Fruit fly (Drosophila melanogaster): Measurements from ENCODE around the gene HP1D3csd.
A peak's percentile ranks its signal among the peaks of the same experiment; 100 is the strongest.

HP1D3csd gene

DNA sequence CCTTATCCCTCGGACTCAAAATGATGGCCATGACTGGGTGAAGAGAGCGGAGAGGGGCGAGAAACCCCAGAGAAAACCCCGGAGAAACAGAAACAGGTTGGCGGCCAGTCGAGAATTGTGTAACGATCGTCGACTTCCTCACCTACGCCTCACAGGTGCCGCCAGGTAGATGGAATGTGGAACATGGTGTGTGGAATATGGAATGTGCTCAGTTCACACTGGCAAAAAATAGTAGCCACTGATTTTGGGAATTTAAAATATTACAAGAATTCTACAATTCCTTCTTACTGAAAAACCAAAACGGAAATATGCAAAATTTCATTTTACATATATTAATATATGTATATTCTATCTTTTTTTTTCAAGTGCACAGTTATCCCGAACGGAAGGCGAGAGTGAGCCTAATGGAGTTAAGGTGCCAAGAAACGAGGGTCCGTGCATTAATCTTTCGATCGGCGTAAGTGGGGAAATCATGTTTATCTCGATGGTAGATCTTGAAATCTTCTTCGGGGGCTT lies 34.0 kb upstream of the HP1D3csd start (continued):
- no peak for TF ChIP-seq ato (GFP tag; IDR thresholded peaks at IDR 0.05; ENCODE audit: partially characterized antibody)
- no peak for TF ChIP-seq zen2 (GFP tag; IDR thresholded peaks at IDR 0.05; ENCODE audit: partially characterized antibody)
- TF ChIP-seq CG12769 (tag; optimal IDR thresholded peaks at IDR 0.05) = peak; percentile 20
- no peak for TF ChIP-seq CG13624 (GFP tag; optimal IDR thresholded peaks at IDR 0.05)
- peak; percentile 58; the same call in 1 of the 3 replicates for TF ChIP-seq H15 (GFP tag; IDR thresholded peaks at IDR 0.05)
- TF ChIP-seq CG17186 (GFP tag; optimal IDR thresholded peaks at IDR 0.05) = no peak
- TF ChIP-seq Hey (tag; optimal IDR thresholded peaks at IDR 0.05) = no peak
- peak; percentile 82 for TF ChIP-seq odd (GFP tag; optimal IDR thresholded peaks at IDR 0.05)
- peak; percentile 67 for TF ChIP-seq oc (tag; optimal IDR thresholded peaks at IDR 0.05)
- TF ChIP-seq kah (GFP tag; optimal IDR thresholded peaks at IDR 0.05) = peak; percentile 55
- peak; percentile 52 for TF ChIP-seq CG2120 (GFP tag; optimal IDR thresholded peaks at IDR 0.05)
- TF ChIP-seq Sry-δ (GFP tag; optimal IDR thresholded peaks at IDR 0.05) = no peak
- peak; percentile 50 for TF ChIP-seq CG1603 (tag; optimal IDR thresholded peaks at IDR 0.05)
- TF ChIP-seq Dll (GFP tag; IDR thresholded peaks at IDR 0.05; ENCODE audit: partially characterized antibody) = no peak
- TF ChIP-seq NK7.1 (GFP tag; optimal IDR thresholded peaks at IDR 0.05) = no peak
- peak; percentile 75 for TF ChIP-seq tgo (GFP tag; IDR thresholded peaks at IDR 0.05)
- peak; percentile 75; the same call in 2 of the 3 replicates for TF ChIP-seq CG11695 (GFP tag; IDR thresholded peaks at IDR 0.05)
- TF ChIP-seq Deaf1 (tag; optimal IDR thresholded peaks at IDR 0.05) = peak; percentile 48
- peak; percentile 93 for TF ChIP-seq gem (tag; optimal IDR thresholded peaks at IDR 0.05)
- TF ChIP-seq Vsx1 (GFP tag; optimal IDR thresholded peaks at IDR 0.05) = peak; percentile 38
- TF ChIP-seq aop (GFP tag; IDR thresholded peaks at IDR 0.05) = no peak
- TF ChIP-seq az2 (GFP tag; optimal IDR thresholded peaks at IDR 0.05) = peak; percentile 78
- TF ChIP-seq Fer3 (tag; optimal IDR thresholded peaks at IDR 0.05) = peak; percentile 77
- peak; percentile 70; the same call in 1 of the 3 replicates for TF ChIP-seq CG2199 (GFP tag; IDR thresholded peaks at IDR 0.05)
- TF ChIP-seq CG4854 (GFP tag; optimal IDR thresholded peaks at IDR 0.05) = peak; percentile 24
- TF ChIP-seq sob (GFP tag; IDR thresholded peaks at IDR 0.05) = peak; percentile 80
- peak; percentile 68 for TF ChIP-seq Hmr (GFP tag; optimal IDR thresholded peaks at IDR 0.05)
- peak; percentile 41 for TF ChIP-seq fd64A (GFP tag; optimal IDR thresholded peaks at IDR 0.05)
- peak; percentile 85 for TF ChIP-seq CoRest (tag; optimal IDR thresholded peaks at IDR 0.05)
- peak in 1 of 2 experiments; percentile 64 for TF ChIP-seq chif (GFP tag; optimal IDR thresholded peaks at IDR 0.05)
- no peak for TF ChIP-seq CG9876 (GFP tag; optimal IDR thresholded peaks at IDR 0.05)
- TF ChIP-seq CG30020 (tag; optimal IDR thresholded peaks at IDR 0.05) = peak; percentile 51
- TF ChIP-seq ash1 (GFP tag; optimal IDR thresholded peaks at IDR 0.05) = no peak
- peak; percentile 72; the same call in 1 of the 3 replicates for TF ChIP-seq CG2889 (GFP tag; IDR thresholded peaks at IDR 0.05)
- peak; percentile 84 for TF ChIP-seq CG17361 (GFP tag; IDR thresholded peaks at IDR 0.05)
- peak; percentile 87 for TF ChIP-seq rib (GFP tag; IDR thresholded peaks at IDR 0.05)
- peak; percentile 48 for TF ChIP-seq CG12942 (GFP tag; optimal IDR thresholded peaks at IDR 0.05)
- no peak for TF ChIP-seq Scr (GFP tag; IDR thresholded peaks at IDR 0.05; ENCODE audit: partially characterized antibody)
- TF ChIP-seq pfk (GFP tag; optimal IDR thresholded peaks at IDR 0.05) = peak; percentile 60
- TF ChIP-seq sens (GFP tag) = peak; percentile 92

dm6 chrX:19157471-19157870 lies 32.5 kb upstream of the HP1D3csd start:
- TF ChIP-seq dati (GFP tag; IDR thresholded peaks at IDR 0.05) (no peak), CG13287 (GFP tag; IDR thresholded peaks at IDR 0.05; ENCODE audit: partially characterized antibody) (no peak), Scr (GFP tag; IDR thresholded peaks at IDR 0.05; ENCODE audit: partially characterized antibody) (no peak), chinmo (GFP tag; IDR thresholded peaks at IDR 0.05; ENCODE audit: partially characterized antibody) (0 out of 4 replicates have a peak, but pooled peaks have one; percentile 27), CG4328 (GFP tag; optimal IDR thresholded peaks at IDR 0.05) (no peak), CG4404 (GFP tag; IDR thresholded peaks at IDR 0.05) (no peak), Hr78 (GFP tag; optimal IDR thresholded peaks at IDR 0.05) (peak in 1 of 2 experiments; percentile 67), Blimp-1 (GFP tag; optimal IDR thresholded peaks at IDR 0.05) (no peak), Atf6 (GFP tag; IDR thresholded peaks at IDR 0.05) (no peak), Mes4 (GFP tag; optimal IDR thresholded peaks at IDR 0.05) (no peak)
